Fruit fly (Drosophila melanogaster) S2 (cell line): ENCODE measurements around the gene AstA-R1.

Experiments
- CG8478 ChIP-seq: fragments of >200 bp; optimal IDR thresholded peaks from 2 replicates; lab custom pipeline; 2018
- CTCF ChIP-seq, 2 experiments: fragments of >200 bp; optimal IDR thresholded peaks; 2 replicates each; lab custom pipeline; 2018

- TF ChIP-seq CTCF (optimal IDR thresholded peaks at IDR 0.05; lab: Kevin White, UChicago) (no peak), CG8478 (lab: Kevin White, UChicago) (no peak)
Observed at dm6 chrX:3677847-3678411, 103.6 kb downstream of the AstA-R1 start.
